Fruit fly (Drosophila melanogaster) whole organism: ENCODE measurements around the gene CG15221.

Experiments
- CG8478 ChIP-seq: fragments of >200 bp; optimal IDR thresholded peaks from 2 replicates; lab custom pipeline; 2018; ENCODE audit warnings: inconsistent platforms
- Dll ChIP-seq: fragments of >200 bp; optimal IDR thresholded peaks from 2 replicates; lab custom pipeline; 2017
- EcR ChIP-seq, 2 experiments: fragments of >200 bp; optimal IDR thresholded peaks; 2 replicates each; lab custom pipeline; 2017; ENCODE audit warnings: missing biosample characterization in 2 of 2, missing genetic modification characterization in 2 of 2, missing genetic modification reagents in 2 of 2
- psq ChIP-seq: fragments of >200 bp; optimal IDR thresholded peaks from 2 replicates; lab custom pipeline; 2017

- no peak for TF ChIP-seq EcR (GFP tag; optimal IDR thresholded peaks at IDR 0.05; lab: Kevin White, UChicago)
- TF ChIP-seq psq, result no peak
- no peak for TF ChIP-seq Dll (lab: Kevin White, UChicago)
- no peak for TF ChIP-seq CG8478 (lab: Kevin White, UChicago)
Measured at dm6 chrX:11728999-11729398, 5.0 kb downstream of the CG15221 start, which contains the start of gene inaF-D.
